Worm (Caenorhabditis elegans): Measurements from ENCODE around the gene nimk-1.

DNA sequence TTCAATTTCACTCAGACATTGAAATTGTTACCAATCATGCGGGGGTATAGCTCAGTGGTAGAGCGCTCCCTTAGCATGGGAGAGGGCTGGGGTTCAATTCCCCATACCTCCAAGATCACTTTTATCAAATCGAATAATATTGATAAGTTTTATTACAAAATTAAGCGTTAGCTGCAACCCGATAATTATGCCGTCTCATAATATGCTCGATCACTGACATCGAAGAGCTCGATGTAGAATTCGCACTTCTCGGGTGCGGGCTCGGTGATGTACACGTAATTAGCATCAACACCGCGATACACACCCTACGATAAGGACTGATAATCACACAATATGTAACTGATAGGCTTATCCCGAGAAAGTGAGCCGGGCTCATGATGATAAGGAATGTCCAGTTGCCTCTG is 7.0 kb downstream of the nimk-1 start:
- no peak for TF ChIP-seq pha-4 (tag; optimal IDR thresholded peaks at IDR 0.05)
- TF ChIP-seq lsy-2 (tag; optimal IDR thresholded peaks at IDR 0.05): no peak
- no peak for TF ChIP-seq nhr-12 (tag; optimal IDR thresholded peaks at IDR 0.05)
- no peak for TF ChIP-seq lin-13 (tag; optimal IDR thresholded peaks at IDR 0.05)
- no peak for TF ChIP-seq mep-1 (tag; optimal IDR thresholded peaks at IDR 0.05)
- TF ChIP-seq ztf-11 (tag; optimal IDR thresholded peaks at IDR 0.05): no peak
- TF ChIP-seq blmp-1 (tag; optimal IDR thresholded peaks at IDR 0.05): no peak
- TF ChIP-seq elt-1 (tag; optimal IDR thresholded peaks at IDR 0.05; ENCODE audit: borderline replicate concordance, insufficient read depth): no peak
- TF ChIP-seq nhr-28 (tag; optimal IDR thresholded peaks at IDR 0.05): no peak
- TF ChIP-seq ces-1 (GFP tag; optimal IDR thresholded peaks at IDR 0.05): no peak
- no peak for TF ChIP-seq sptf-1 (tag; optimal IDR thresholded peaks at IDR 0.05)
